Worm (Caenorhabditis elegans): ENCODE data around the gene math-49.
"Not testable (repeated sequence)": the region's sequence is repeated elsewhere in the genome, so short reads cannot be mapped to it uniquely, and the experiment has no call there.

The math-49 gene

ce11 chrII:1955568-1955967, at the start of gene math-49:
TSS of gene math-49 (minus strand) at chrII:1955668.
- not testable (repeated sequence) for TF ChIP-seq unc-62 (GFP tag; optimal IDR thresholded peaks at IDR 0.05)

ce11 chrII:2000720-2001119, 45.3 kb upstream of the math-49 start, which contains the start of gene ceh-84:
TSS of gene ceh-84 (minus strand) at chrII:2000820.
- TF ChIP-seq unc-62 (GFP tag; optimal IDR thresholded peaks at IDR 0.05): not testable (repeated sequence)

- TF ChIP-seq unc-62 (GFP tag; optimal IDR thresholded peaks at IDR 0.05): not testable (repeated sequence)
Measured at ce11 chrII:1998561-1998960, 43.1 kb upstream of the math-49 start, which contains the start of gene math-19. TSS of gene math-19 (plus strand) at chrII:1998861.

ce11 chrII:1996237-1996636, 40.8 kb upstream of the math-49 start, which contains the start of gene math-20:
TSS of gene math-20 (plus strand) at chrII:1996537.
- TF ChIP-seq unc-62 (GFP tag; optimal IDR thresholded peaks at IDR 0.05): no peak

ce11 chrII:1995744-1996143, 40.3 kb upstream of the math-49 start:
- TF ChIP-seq unc-62 (GFP tag; optimal IDR thresholded peaks at IDR 0.05): no peak

- TF ChIP-seq unc-62 (GFP tag; optimal IDR thresholded peaks at IDR 0.05): no peak
Measured at ce11 chrII:1993738-1994137, 38.3 kb upstream of the math-49 start, which contains the start of gene math-21. TSS of gene math-21 (plus strand) at chrII:1994038.

ce11 chrII:1989010-1989409, 33.5 kb upstream of the math-49 start, which contains the start of gene math-44:
TSS of gene math-44 (plus strand) at chrII:1989310.
- TF ChIP-seq unc-62 (GFP tag; optimal IDR thresholded peaks at IDR 0.05): no peak

ce11 chrII:1986979-1987378, 31.5 kb upstream of the math-49 start, which contains the start of gene Y16E11A.4:
TSS of gene Y16E11A.4 (plus strand) at chrII:1987279.
- TF ChIP-seq unc-62 (GFP tag; optimal IDR thresholded peaks at IDR 0.05): no peak

- TF ChIP-seq unc-62 (GFP tag; optimal IDR thresholded peaks at IDR 0.05): no peak
Measured at ce11 chrII:1949119-1949518, 6.3 kb downstream of the math-49 start.

- TF ChIP-seq unc-62 (GFP tag; optimal IDR thresholded peaks at IDR 0.05): not testable (repeated sequence)
Measured at ce11 chrII:1948393-1948792, 7.1 kb downstream of the math-49 start, which contains the start of gene ZK250.2. TSS of gene ZK250.2 (plus strand) at chrII:1948693.

ce11 chrII:1946427-1946826, 9.0 kb downstream of the math-49 start, which contains the start of gene math-48:
TSS of gene math-48 (minus strand) at chrII:1946527.
- no peak for TF ChIP-seq unc-62 (GFP tag; optimal IDR thresholded peaks at IDR 0.05)

- TF ChIP-seq unc-62 (GFP tag; optimal IDR thresholded peaks at IDR 0.05): no peak
Measured at ce11 chrII:1945093-1945492, 10.4 kb downstream of the math-49 start, which contains the start of gene ZK250.14. TSS of gene ZK250.14 (minus strand) at chrII:1945193.

- TF ChIP-seq unc-62 (GFP tag; optimal IDR thresholded peaks at IDR 0.05): no peak
Measured at ce11 chrII:1939652-1940051, 15.8 kb downstream of the math-49 start, which contains the start of gene ZK250.13. TSS of gene ZK250.13 (minus strand) at chrII:1939752.

- no peak for TF ChIP-seq unc-62 (GFP tag; optimal IDR thresholded peaks at IDR 0.05)
Measured at ce11 chrII:1928578-1928977, 26.9 kb downstream of the math-49 start.

- TF ChIP-seq unc-62 (GFP tag; optimal IDR thresholded peaks at IDR 0.05): no peak
Measured at ce11 chrII:1926162-1926561, 29.3 kb downstream of the math-49 start, which contains the start of gene F52C6.2. TSS of gene F52C6.2 (plus strand) at chrII:1926462.

- TF ChIP-seq unc-62 (GFP tag; optimal IDR thresholded peaks at IDR 0.05): no peak
Measured at ce11 chrII:1924459-1924858, 31.0 kb downstream of the math-49 start, which contains the start of gene F52C6.3. TSS of gene F52C6.3 (plus strand) at chrII:1924759.

- no peak for TF ChIP-seq unc-62 (GFP tag; optimal IDR thresholded peaks at IDR 0.05)
Measured at ce11 chrII:1922665-1923187, 32.7 kb downstream of the math-49 start, which contains the start of the genes bath-2 and F52C6.4. TSS of gene bath-2 (minus strand) at chrII:1922765. TSS of gene F52C6.4 (plus strand) at chrII:1923137.

Measured in whole organism, dauer.